Fruit fly (Drosophila melanogaster) S2 (cell line): ENCODE data around the gene CG34148.

ENCODE experiments used
- CG8478 ChIP-seq: fragments of >200 bp; optimal IDR thresholded peaks from 2 replicates; lab custom pipeline; 2018
- CTCF ChIP-seq, 2 experiments: fragments of >200 bp; optimal IDR thresholded peaks; 2 replicates each; lab custom pipeline; 2018

DNA sequence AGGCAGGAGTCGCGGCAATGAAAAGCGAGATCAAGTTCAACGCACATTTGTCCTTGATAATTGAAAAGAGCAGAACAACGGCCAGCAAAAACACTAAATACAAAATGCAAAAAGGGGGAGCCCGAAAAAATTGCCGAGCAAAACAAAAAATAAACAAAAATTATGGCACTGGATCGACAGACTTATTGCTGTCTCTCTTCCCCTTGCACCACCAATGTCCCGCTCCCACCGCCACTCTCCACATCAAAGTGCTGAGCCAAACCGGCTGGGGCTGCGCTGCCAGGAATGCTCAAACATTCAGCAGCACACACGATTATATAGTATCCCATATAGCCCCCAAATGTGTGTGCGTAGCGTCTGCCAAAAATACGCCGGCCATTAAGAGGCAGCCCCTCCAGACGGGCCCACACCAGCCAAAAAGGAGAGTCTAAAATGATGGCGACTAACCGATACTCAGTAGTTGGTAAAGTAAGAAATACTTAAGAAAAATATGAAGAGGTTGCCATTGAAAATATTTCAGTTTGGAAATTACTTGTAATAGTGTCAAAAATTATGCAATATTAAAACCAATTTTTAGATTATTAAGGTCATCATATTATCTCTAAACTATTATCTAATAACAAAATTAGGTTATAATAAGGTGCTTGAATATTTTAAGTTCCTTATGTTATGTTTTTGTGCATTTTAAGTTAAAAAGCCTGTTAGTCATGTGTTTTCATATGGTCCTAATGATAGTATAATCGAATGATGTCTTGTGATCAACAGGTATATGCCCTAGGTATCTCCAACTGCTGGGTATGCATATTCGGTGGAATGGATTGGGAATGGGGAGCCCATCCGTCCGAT is 43.1 kb upstream of the CG34148 start:
- no peak for TF ChIP-seq CTCF (optimal IDR thresholded peaks at IDR 0.05; lab: Kevin White, UChicago)
- no peak for TF ChIP-seq CG8478
